Worm (Caenorhabditis elegans) whole organism, L4/young adult: ENCODE data around the gene C05C12.5.

Source experiments
- dao-5 ChIP-seq: sonication (generic microtip); optimal IDR thresholded peaks from 2 replicates; lab custom pipeline; 2016; ENCODE audit warnings: missing genotype, missing genetic modification characterization, moderate library complexity, missing compliant biosample characterization
- him-1 ChIP-seq: sonication (generic microtip); optimal IDR thresholded peaks from 2 replicates; lab custom pipeline; 2016; ENCODE audit warnings: missing genotype, missing genetic modification reagents, missing genetic modification characterization, missing compliant biosample characterization

ce11 chrIV:11269483-11269882 is 8.5 kb upstream of the C05C12.5 start:
- TF ChIP-seq dao-5 (tag; lab: Kevin White, UChicago), result no peak
- no peak for TF ChIP-seq him-1 (tag; lab: Kevin White, UChicago)
